Fruit fly (Drosophila melanogaster) whole organism, prepupa: ENCODE results near the gene Nf-YA.

Source experiments
- CG10631 ChIP-seq: fragments of 200-800 bp; sonication (Bioruptor generic); optimal IDR thresholded peaks from 2 replicates; lab custom pipeline; 2016; ENCODE audit warnings: missing biosample characterization, missing genetic modification characterization
- CG10669 ChIP-seq: fragments of 200-800 bp; sonication (Bioruptor generic); optimal IDR thresholded peaks from 3 replicates; lab custom pipeline; 2018; ENCODE audit warnings: missing biosample characterization, mild to moderate bottlenecking, missing genetic modification characterization, moderate library complexity
- CG11294 ChIP-seq: fragments of 200-800 bp; sonication (Bioruptor generic); IDR thresholded peaks from 2 replicates; pipeline ENCODE4 v1.3.6; 2022; ENCODE audit warnings: missing biosample characterization, missing genetic modification characterization
- CG11762 ChIP-seq: fragments of 200-800 bp; sonication (Bioruptor generic); optimal IDR thresholded peaks from 3 replicates; lab custom pipeline; 2016; ENCODE audit warnings: missing biosample characterization, missing genetic modification characterization; ENCODE audit not compliant: insufficient read depth
- CG15336 ChIP-seq: fragments of 200-800 bp; sonication (Bioruptor generic); IDR thresholded peaks from 2 replicates; pipeline ENCODE4 v1.3.6; 2022; ENCODE audit warnings: missing biosample characterization, missing genetic modification characterization
- CG1621 ChIP-seq: fragments of 200-800 bp; sonication (Bioruptor generic); optimal IDR thresholded peaks from 3 replicates; lab custom pipeline; 2018; ENCODE audit warnings: missing biosample characterization, mild to moderate bottlenecking, missing genetic modification characterization
- CG16779 ChIP-seq: fragments of 200-800 bp; sonication (Bioruptor generic); optimal IDR thresholded peaks from 3 replicates; lab custom pipeline; 2017; ENCODE audit warnings: missing biosample characterization, mild to moderate bottlenecking, missing genetic modification characterization
- CG3032 ChIP-seq: fragments of 200-800 bp; optimal IDR thresholded peaks from 2 replicates; lab custom pipeline; 2019; ENCODE audit warnings: missing biosample characterization, mild to moderate bottlenecking, missing genetic modification characterization, moderate library complexity
- CG31627 ChIP-seq: fragments of 200-800 bp; sonication (Bioruptor generic); optimal IDR thresholded peaks from 3 replicates; lab custom pipeline; 2016; ENCODE audit warnings: missing biosample characterization, missing genetic modification characterization
- CG32006 ChIP-seq: fragments of 200-800 bp; sonication (Bioruptor generic); optimal IDR thresholded peaks from 3 replicates; lab custom pipeline; 2017; ENCODE audit warnings: missing biosample characterization, mild to moderate bottlenecking, missing genetic modification characterization
- CG34406 ChIP-seq: fragments of 200-800 bp; sonication (Bioruptor generic); optimal IDR thresholded peaks from 3 replicates; lab custom pipeline; 2016; ENCODE audit warnings: missing biosample characterization, missing genetic modification characterization
- CG6163 ChIP-seq: fragments of 200-800 bp; sonication (Bioruptor generic); IDR thresholded peaks from 3 replicates; pipeline ENCODE4 v1.3.6; 2022; ENCODE audit warnings: missing biosample characterization, missing genetic modification characterization
- CG6276 ChIP-seq: fragments of 200-800 bp; sonication (Bioruptor generic); optimal IDR thresholded peaks from 2 replicates; lab custom pipeline; 2017; ENCODE audit warnings: missing biosample characterization, mild to moderate bottlenecking, missing genetic modification characterization
- CG6792 ChIP-seq: fragments of 200-800 bp; sonication (Bioruptor generic); optimal IDR thresholded peaks from 3 replicates; lab custom pipeline; 2016; ENCODE audit warnings: missing biosample characterization, missing genetic modification characterization
- CG6808 ChIP-seq: fragments of 200-800 bp; sonication (Bioruptor generic); optimal IDR thresholded peaks from 3 replicates; lab custom pipeline; 2017; ENCODE audit warnings: missing biosample characterization, missing genetic modification characterization, mild to moderate bottlenecking, moderate library complexity, missing genetic modification reagents
- CG6854 ChIP-seq: fragments of 200-800 bp; sonication (Bioruptor generic); optimal IDR thresholded peaks from 2 replicates; lab custom pipeline; 2017; ENCODE audit warnings: missing biosample characterization, mild to moderate bottlenecking, missing genetic modification characterization
- CG7368 ChIP-seq: fragments of 200-800 bp; sonication (Bioruptor generic); optimal IDR thresholded peaks from 3 replicates; lab custom pipeline; 2016; ENCODE audit warnings: missing biosample characterization, missing genetic modification characterization
- CG8119 ChIP-seq: fragments of 200-800 bp; sonication (Bioruptor generic); IDR thresholded peaks from 3 replicates; pipeline ENCODE4 v1.3.6; 2022; ENCODE audit warnings: missing biosample characterization, missing genetic modification characterization
- CG8319 ChIP-seq: fragments of 200-800 bp; sonication (Bioruptor generic); optimal IDR thresholded peaks from 3 replicates; lab custom pipeline; 2016; ENCODE audit warnings: missing biosample characterization, missing genetic modification characterization
- CG8632 ChIP-seq: fragments of 200-800 bp; sonication (Bioruptor generic); optimal IDR thresholded peaks from 3 replicates; lab custom pipeline; 2016; ENCODE audit warnings: missing biosample characterization, missing genetic modification characterization
- CG9139 ChIP-seq: fragments of 200-800 bp; sonication (Bioruptor generic); optimal IDR thresholded peaks from 3 replicates; lab custom pipeline; 2017; ENCODE audit warnings: missing biosample characterization, mild to moderate bottlenecking, missing genetic modification characterization
- Eip75B ChIP-seq: fragments of 200-800 bp; sonication (Bioruptor generic); optimal IDR thresholded peaks from 3 replicates; lab custom pipeline; 2016; ENCODE audit warnings: missing biosample characterization, missing genetic modification characterization
- Eip78C ChIP-seq: fragments of 200-800 bp; sonication (Bioruptor generic); peaks from one replicate; lab custom pipeline; 2016; ENCODE audit warnings: missing biosample characterization, missing genetic modification characterization
- Eip93F ChIP-seq: fragments of 200-800 bp; sonication (Bioruptor generic); optimal IDR thresholded peaks from 2 replicates; lab custom pipeline; 2016; ENCODE audit warnings: missing biosample characterization, mild to moderate bottlenecking, missing genetic modification characterization
- Ets21C ChIP-seq: fragments of 200-800 bp; sonication (Bioruptor generic); optimal IDR thresholded peaks from 3 replicates; lab custom pipeline; 2016; ENCODE audit warnings: missing biosample characterization, missing genetic modification characterization
- Ets96B ChIP-seq: fragments of 200-800 bp; optimal IDR thresholded peaks from 2 replicates; lab custom pipeline; 2019; ENCODE audit warnings: missing biosample characterization, mild to moderate bottlenecking, missing genetic modification characterization, moderate library complexity
- Hr38 ChIP-seq: sonication (Bioruptor generic); optimal IDR thresholded peaks from 2 replicates; lab custom pipeline; 2016; ENCODE audit warnings: missing biosample characterization, missing genetic modification characterization
- Hr39 ChIP-seq: fragments of 200-800 bp; sonication (Bioruptor generic); optimal IDR thresholded peaks from 2 replicates; lab custom pipeline; 2016; ENCODE audit warnings: missing biosample characterization, missing genetic modification characterization
- Hr4 ChIP-seq: fragments of 200-800 bp; sonication (Bioruptor generic); optimal IDR thresholded peaks from 3 replicates; lab custom pipeline; 2016; ENCODE audit warnings: missing biosample characterization, missing genetic modification characterization
- Lpt ChIP-seq: fragments of 200-800 bp; sonication (Bioruptor generic); optimal IDR thresholded peaks from 3 replicates; lab custom pipeline; 2016; ENCODE audit warnings: missing biosample characterization, missing genetic modification characterization
- Met ChIP-seq: fragments of 200-800 bp; sonication (Bioruptor generic); optimal IDR thresholded peaks from 3 replicates; lab custom pipeline; 2016; ENCODE audit warnings: missing biosample characterization, missing genetic modification characterization
- OdsH ChIP-seq: fragments of 200-800 bp; sonication (Bioruptor generic); optimal IDR thresholded peaks from 3 replicates; lab custom pipeline; 2016; ENCODE audit warnings: missing biosample characterization, missing genetic modification characterization
- Smox ChIP-seq: fragments of 200-800 bp; sonication (Bioruptor generic); optimal IDR thresholded peaks from 3 replicates; lab custom pipeline; 2016; ENCODE audit warnings: missing biosample characterization, missing genetic modification characterization
- Sox102F ChIP-seq: fragments of 200-800 bp; sonication (Bioruptor generic); optimal IDR thresholded peaks from 2 replicates; lab custom pipeline; 2016; ENCODE audit warnings: missing biosample characterization, mild to moderate bottlenecking, missing genetic modification characterization
- Sox14 ChIP-seq: fragments of 200-800 bp; sonication (Bioruptor generic); optimal IDR thresholded peaks from 3 replicates; lab custom pipeline; 2016; ENCODE audit warnings: missing biosample characterization, missing genetic modification characterization
- Sox15 ChIP-seq: fragments of 200-800 bp; sonication (Bioruptor generic); optimal IDR thresholded peaks from 3 replicates; lab custom pipeline; 2016; ENCODE audit warnings: missing biosample characterization, missing genetic modification characterization
- achi ChIP-seq: fragments of 200-800 bp; sonication (Bioruptor generic); optimal IDR thresholded peaks from 3 replicates; lab custom pipeline; 2016; ENCODE audit warnings: missing biosample characterization, missing genetic modification characterization
- acj6 ChIP-seq: fragments of 200-800 bp; sonication (Bioruptor generic); optimal IDR thresholded peaks from 3 replicates; lab custom pipeline; 2016; ENCODE audit warnings: missing biosample characterization, missing genetic modification characterization
- cyc ChIP-seq: fragments of 200-800 bp; sonication (Bioruptor generic); optimal IDR thresholded peaks from 3 replicates; lab custom pipeline; 2016; ENCODE audit warnings: missing biosample characterization, missing genetic modification characterization
- dac ChIP-seq: fragments of 200-800 bp; sonication (Bioruptor generic); optimal IDR thresholded peaks from 2 replicates; lab custom pipeline; 2017; ENCODE audit warnings: missing biosample characterization, mild to moderate bottlenecking, missing genetic modification characterization
- eg ChIP-seq: fragments of 200-800 bp; sonication (Bioruptor generic); IDR thresholded peaks from 3 replicates; pipeline ENCODE4 v1.3.6; 2022; ENCODE audit warnings: missing biosample characterization, missing genetic modification characterization
- esn ChIP-seq: fragments of 200-800 bp; sonication (Bioruptor generic); optimal IDR thresholded peaks from 2 replicates; lab custom pipeline; 2016; ENCODE audit warnings: missing biosample characterization, mild to moderate bottlenecking, missing genetic modification characterization, moderate library complexity
- fd85E ChIP-seq: fragments of 200-800 bp; sonication (Bioruptor generic); optimal IDR thresholded peaks from 3 replicates; lab custom pipeline; 2016; ENCODE audit warnings: missing biosample characterization, missing genetic modification characterization
- fkh ChIP-seq: fragments of 200-800 bp; sonication (Bioruptor generic); optimal IDR thresholded peaks from 3 replicates; lab custom pipeline; 2017; ENCODE audit warnings: missing biosample characterization, mild to moderate bottlenecking, missing genetic modification characterization, moderate library complexity
- lz ChIP-seq: fragments of 200-800 bp; sonication (Bioruptor generic); optimal IDR thresholded peaks from 3 replicates; lab custom pipeline; 2016; ENCODE audit warnings: missing biosample characterization, missing genetic modification characterization
- net ChIP-seq: fragments of 200-800 bp; sonication (Bioruptor generic); optimal IDR thresholded peaks from 3 replicates; lab custom pipeline; 2016; ENCODE audit warnings: missing biosample characterization, missing genetic modification characterization
- pdm3 ChIP-seq: fragments of 200-800 bp; sonication (Bioruptor generic); optimal IDR thresholded peaks from 3 replicates; lab custom pipeline; 2016; ENCODE audit warnings: missing biosample characterization, missing genetic modification characterization
- salr ChIP-seq, 2 experiments: fragments of 200-800 bp; sonication (Bioruptor generic); optimal IDR thresholded peaks; 3 replicates each; lab custom pipeline; 2016 to 2018; ENCODE audit warnings: missing biosample characterization in 2 of 2, missing genetic modification characterization in 2 of 2, mild to moderate bottlenecking in 1 of 2
- spab ChIP-seq: fragments of 200-800 bp; sonication (Bioruptor generic); optimal IDR thresholded peaks from 2 replicates; lab custom pipeline; 2017; ENCODE audit warnings: missing biosample characterization, mild to moderate bottlenecking, missing genetic modification characterization, missing genetic modification reagents
- ss ChIP-seq, 2 experiments: fragments of 200-800 bp; sonication (Bioruptor generic); optimal IDR thresholded peaks; 2 replicates in 1 of 2; 3 replicates in 1 of 2; lab custom pipeline; 2017 to 2018; ENCODE audit warnings: mild to moderate bottlenecking in 2 of 2, missing biosample characterization in 2 of 2, missing genetic modification characterization in 2 of 2, moderate library complexity in 1 of 2
- svp ChIP-seq: fragments of 200-800 bp; sonication (Bioruptor generic); peaks from one replicate; lab custom pipeline; 2016; ENCODE audit warnings: missing biosample characterization, missing genetic modification characterization
- topi ChIP-seq: fragments of 200-800 bp; sonication (Bioruptor generic); optimal IDR thresholded peaks from 3 replicates; lab custom pipeline; 2016; ENCODE audit warnings: missing biosample characterization, missing genetic modification characterization

Nf-YA gene

dm6 chr3L:9399013-9399750, 42.9 kb downstream of the Nf-YA start, which contains the start of gene CG4080:
TSS of gene CG4080 (minus strand) at chr3L:9399227.
- no peak for TF ChIP-seq Ets21C
- no peak for TF ChIP-seq Ets96B (tag; lab: Kevin White, UChicago)
- TF ChIP-seq CG10669: no peak
- TF ChIP-seq CG6792 (GFP tag; lab: Kevin White, UChicago): no peak
- no peak for TF ChIP-seq CG31627 (GFP tag; lab: Kevin White, UChicago)
- no peak for TF ChIP-seq CG6276 (GFP tag; lab: Kevin White, UChicago)
- no peak for TF ChIP-seq fd85E (GFP tag; lab: Kevin White, UChicago)
- no peak for TF ChIP-seq CG15336 (GFP tag; lab: Robert Waterston, UW)
- no peak for TF ChIP-seq CG11762 (GFP tag; lab: Kevin White, UChicago)
- no peak for TF ChIP-seq dac (GFP tag; lab: Kevin White, UChicago)
- no peak for TF ChIP-seq Hr4 (GFP tag; lab: Kevin White, UChicago)
- TF ChIP-seq acj6 (GFP tag; lab: Kevin White, UChicago): peak; percentile 8
- peak; percentile 9 for TF ChIP-seq CG6854 (GFP tag; lab: Kevin White, UChicago)
- peak; percentile 46 for TF ChIP-seq topi
- no peak for TF ChIP-seq CG6163 (GFP tag; lab: Robert Waterston, UW)
- TF ChIP-seq CG6808 (GFP tag; lab: Kevin White, UChicago): no peak
- peak; percentile 61 for TF ChIP-seq Eip93F (GFP tag; lab: Kevin White, UChicago)
- peak; percentile 43 for TF ChIP-seq CG16779
- TF ChIP-seq CG8119 (GFP tag; lab: Robert Waterston, UW): no peak
- TF ChIP-seq Lpt: no peak
- peak; percentile 31 for TF ChIP-seq cyc (GFP tag; lab: Kevin White, UChicago)
- TF ChIP-seq CG10631 (GFP tag; lab: Kevin White, UChicago): no peak
- TF ChIP-seq Sox15 (GFP tag; lab: Kevin White, UChicago): no peak
- no peak for TF ChIP-seq OdsH (GFP tag; lab: Kevin White, UChicago)
- TF ChIP-seq CG11294 (GFP tag; lab: Robert Waterston, UW): no peak
- TF ChIP-seq CG3032 (tag; lab: Kevin White, UChicago): no peak
- TF ChIP-seq Sox14: peak; percentile 21
- no peak for TF ChIP-seq CG34406 (GFP tag; lab: Kevin White, UChicago)
- TF ChIP-seq achi (GFP tag; lab: Kevin White, UChicago): peak; percentile 5
- peak in 1 of 2 experiments; percentile 10 for TF ChIP-seq ss (GFP tag; optimal IDR thresholded peaks at IDR 0.05; lab: Kevin White, UChicago)
- no peak for TF ChIP-seq CG9139 (GFP tag; lab: Kevin White, UChicago)
- TF ChIP-seq net (GFP tag; lab: Kevin White, UChicago): no peak
- TF ChIP-seq Sox102F (GFP tag; lab: Kevin White, UChicago): peak; percentile 64
- no peak for TF ChIP-seq pdm3
- TF ChIP-seq Hr39: no peak
- TF ChIP-seq esn (GFP tag; lab: Kevin White, UChicago): peak; percentile 61
- no peak for TF ChIP-seq salr (GFP tag; optimal IDR thresholded peaks at IDR 0.05; lab: Kevin White, UChicago)
- peak; percentile 79 for TF ChIP-seq Eip78C (GFP tag; lab: Kevin White, UChicago)
- TF ChIP-seq CG8632 (GFP tag; lab: Kevin White, UChicago): peak; percentile 26
- peak; percentile 59 for TF ChIP-seq svp (GFP tag; lab: Kevin White, UChicago)
- TF ChIP-seq CG7368 (GFP tag; lab: Kevin White, UChicago): no peak
- TF ChIP-seq lz (GFP tag; lab: Kevin White, UChicago): peak; percentile 37
- TF ChIP-seq CG1621: peak; percentile 30
- peak; percentile 64 for TF ChIP-seq Met (GFP tag; lab: Kevin White, UChicago)
- no peak for TF ChIP-seq CG32006 (GFP tag; lab: Kevin White, UChicago)
- TF ChIP-seq Eip75B (GFP tag; lab: Kevin White, UChicago): peak; percentile 7
- no peak for TF ChIP-seq eg (GFP tag; lab: Robert Waterston, UW)
- no peak for TF ChIP-seq CG8319 (GFP tag; lab: Kevin White, UChicago)
- TF ChIP-seq Hr38: no peak
- no peak for TF ChIP-seq spab (GFP tag; lab: Kevin White, UChicago)
- TF ChIP-seq fkh (GFP tag; lab: Kevin White, UChicago): peak; percentile 82
- TF ChIP-seq Smox (GFP tag; lab: Kevin White, UChicago): no peak
